Worm (Caenorhabditis elegans) whole organism, young adult: ENCODE data around the gene ZK1010.2.
A peak's percentile ranks its signal among the peaks of the same experiment; 100 is the strongest.

Source experiments
- B0035.1 ChIP-seq: sonication (generic microtip); optimal IDR thresholded peaks from 2 replicates; lab custom pipeline; 2016; ENCODE audit warnings: missing genetic modification characterization, mild to moderate bottlenecking, missing compliant biosample characterization, missing genotype, missing genetic modification reagents
- B0261.1 ChIP-seq: sonication (generic microtip); optimal IDR thresholded peaks from 2 replicates; lab custom pipeline; 2016; ENCODE audit warnings: mild to moderate bottlenecking, missing genetic modification characterization, moderate library complexity, missing compliant biosample characterization
- B0336.3 ChIP-seq: fragments of 200-800 bp; sonication (Bioruptor generic); IDR thresholded peaks from 2 replicates; pipeline ENCODE4 v1.3.6; 2022; ENCODE audit warnings: missing genetic modification characterization, missing compliant biosample characterization
- C06A6.2 ChIP-seq: fragments of 200-800 bp; sonication (Bioruptor generic); conservative IDR thresholded peaks from 2 replicates; pipeline ENCODE4 v1.3.6; 2022; ENCODE audit warnings: missing genetic modification characterization, missing compliant biosample characterization
- C17E4.6 ChIP-seq: fragments of 200-800 bp; sonication (Bioruptor generic); IDR thresholded peaks from 2 replicates; pipeline ENCODE4 v1.3.6; 2022; ENCODE audit warnings: missing genetic modification reagents, missing genetic modification characterization, missing compliant biosample characterization
- D2030.7 ChIP-seq: fragments of 200-800 bp; sonication (Bioruptor generic); IDR thresholded peaks from 2 replicates; pipeline ENCODE4 v1.3.6; 2022; ENCODE audit warnings: missing genetic modification reagents, missing genetic modification characterization, missing compliant biosample characterization
- F10E7.11 ChIP-seq: sonication (generic microtip); optimal IDR thresholded peaks from 2 replicates; lab custom pipeline; 2017; ENCODE audit warnings: mild to moderate bottlenecking, missing genetic modification characterization, moderate library complexity, missing compliant biosample characterization
- F39B2.1 ChIP-seq: fragments of 200-800 bp; sonication (Bioruptor generic); IDR thresholded peaks from 2 replicates; pipeline ENCODE4 v1.3.6; 2022; ENCODE audit warnings: missing genetic modification reagents, missing genetic modification characterization, missing compliant biosample characterization
- F49E8.2 ChIP-seq: sonication (generic microtip); optimal IDR thresholded peaks from 3 replicates; lab custom pipeline; 2017; ENCODE audit warnings: missing genetic modification characterization, mild to moderate bottlenecking, missing compliant biosample characterization, antibody characterized with exemption, moderate library complexity; ENCODE audit not compliant: insufficient read depth
- K11D2.4 ChIP-seq: fragments of 200-800 bp; sonication (Bioruptor generic); IDR thresholded peaks from 2 replicates; pipeline ENCODE4 v1.3.6; 2022; ENCODE audit warnings: missing genetic modification reagents, missing genetic modification characterization, missing compliant biosample characterization
- T26A5.8 ChIP-seq: sonication (generic microtip); optimal IDR thresholded peaks from 2 replicates; lab custom pipeline; 2016; ENCODE audit warnings: missing genetic modification characterization, missing compliant biosample characterization
- Y53G8AR.9 ChIP-seq: fragments of 200-800 bp; sonication (Bioruptor generic); conservative IDR thresholded peaks from 2 replicates; pipeline ENCODE4 v1.3.6; 2022; ENCODE audit warnings: missing genetic modification reagents, missing genetic modification characterization, missing compliant biosample characterization
- akir-1 ChIP-seq: fragments of 200-800 bp; sonication (Bioruptor generic); optimal IDR thresholded peaks from 2 replicates; lab custom pipeline; 2018; ENCODE audit warnings: mild to moderate bottlenecking, missing genetic modification characterization, moderate library complexity, missing compliant biosample characterization
- attf-6 ChIP-seq: fragments of 200-800 bp; sonication (Bioruptor generic); IDR thresholded peaks from 2 replicates; pipeline ENCODE4 v1.3.6; 2022; ENCODE audit warnings: missing genetic modification reagents, missing genetic modification characterization, missing compliant biosample characterization
- bed-1 ChIP-seq: fragments of 200-800 bp; sonication (Bioruptor generic); IDR thresholded peaks from 2 replicates; pipeline ENCODE4 v1.3.6; 2022; ENCODE audit warnings: missing genetic modification reagents, missing genetic modification characterization, missing compliant biosample characterization
- bed-2 ChIP-seq: fragments of 200-800 bp; sonication (Bioruptor generic); IDR thresholded peaks from 2 replicates; pipeline ENCODE4 v1.3.6; 2022; ENCODE audit warnings: missing genetic modification reagents, missing genetic modification characterization, missing compliant biosample characterization
- cebp-1 ChIP-seq, 2 experiments: fragments of 200-800 bp in 1 of 2; sonication (Bioruptor generic) in 1 of 2; sonication (generic microtip) in 1 of 2; IDR thresholded peaks in 1 of 2; optimal IDR thresholded peaks in 1 of 2; 2 replicates each; pipeline versions ENCODE4 v1.3.6 to Lab custom; 2017 to 2022; ENCODE audit warnings: missing compliant biosample characterization in 2 of 2, missing genetic modification characterization in 2 of 2, mild to moderate bottlenecking in 1 of 2, missing genetic modification reagents in 1 of 2, moderate library complexity in 1 of 2
- die-1 ChIP-seq: sonication (generic microtip); optimal IDR thresholded peaks from 2 replicates; lab custom pipeline; 2016; ENCODE audit warnings: missing genotype, mild to moderate bottlenecking, missing genetic modification characterization, missing compliant biosample characterization
- dox-1 ChIP-seq: fragments of 200-800 bp; sonication (Bioruptor generic); IDR thresholded peaks from 2 replicates; pipeline ENCODE4 v1.3.6; 2022; ENCODE audit warnings: missing genetic modification reagents, missing genetic modification characterization, missing compliant biosample characterization
- efl-1 ChIP-seq: fragments of 150-350 bp; optimal IDR thresholded peaks from 2 replicates; lab custom pipeline; 2014; ENCODE audit warnings: missing biosample characterization, missing genetic modification reagents, missing genetic modification characterization
- egl-18 ChIP-seq: fragments of 200-800 bp; sonication (Bioruptor generic); IDR thresholded peaks from 2 replicates; pipeline ENCODE4 v1.3.6; 2022; ENCODE audit warnings: missing genetic modification reagents, missing genetic modification characterization, missing compliant biosample characterization
- ekl-4 ChIP-seq: fragments of 200-800 bp; sonication (Bioruptor generic); IDR thresholded peaks from 2 replicates; pipeline ENCODE4 v1.3.6; 2022; ENCODE audit warnings: missing genetic modification reagents, missing genetic modification characterization, missing compliant biosample characterization
- him-1 ChIP-seq: sonication (generic microtip); optimal IDR thresholded peaks from 2 replicates; lab custom pipeline; 2016; ENCODE audit warnings: missing genotype, missing genetic modification reagents, missing genetic modification characterization, missing compliant biosample characterization
- hlh-26 ChIP-seq: fragments of 200-800 bp; sonication (Bioruptor generic); conservative IDR thresholded peaks from 2 replicates; pipeline ENCODE4 v1.3.6; 2022; ENCODE audit warnings: missing genetic modification reagents, missing genetic modification characterization, missing compliant biosample characterization
- lag-1 ChIP-seq: fragments of 200-800 bp; sonication (Bioruptor generic); IDR thresholded peaks from 2 replicates; pipeline ENCODE4 v1.3.6; 2022; ENCODE audit warnings: missing genetic modification reagents, missing genetic modification characterization, missing compliant biosample characterization
- let-526 ChIP-seq: fragments of 200-800 bp; sonication (Bioruptor generic); IDR thresholded peaks from 2 replicates; pipeline ENCODE4 v1.3.6; 2022; ENCODE audit warnings: missing genetic modification reagents, missing genetic modification characterization, missing compliant biosample characterization
- lin-40 ChIP-seq: sonication (generic microtip); optimal IDR thresholded peaks from 2 replicates; lab custom pipeline; 2016; ENCODE audit warnings: missing genetic modification characterization, mild to moderate bottlenecking, missing compliant biosample characterization, missing genotype, missing genetic modification reagents
- lin-54 ChIP-seq: fragments of 200-800 bp; sonication (Bioruptor generic); optimal IDR thresholded peaks from 2 replicates; lab custom pipeline; 2018; ENCODE audit warnings: mild to moderate bottlenecking, missing genetic modification characterization, missing compliant biosample characterization
- lsl-1 ChIP-seq: fragments of 200-800 bp; sonication (Bioruptor generic); optimal IDR thresholded peaks from 2 replicates; lab custom pipeline; 2018; ENCODE audit warnings: mild to moderate bottlenecking, missing genetic modification characterization, moderate library complexity, missing compliant biosample characterization
- madf-10 ChIP-seq: sonication (generic microtip); optimal IDR thresholded peaks from 2 replicates; lab custom pipeline; 2016; ENCODE audit warnings: mild to moderate bottlenecking, missing genetic modification characterization, missing compliant biosample characterization
- madf-8 ChIP-seq: fragments of 200-800 bp; sonication (Bioruptor generic); conservative IDR thresholded peaks from 2 replicates; pipeline ENCODE4 v1.3.6; 2022; ENCODE audit warnings: missing genetic modification reagents, missing genetic modification characterization, missing compliant biosample characterization
- mxl-1 ChIP-seq: sonication (generic microtip); optimal IDR thresholded peaks from 2 replicates; lab custom pipeline; 2016; ENCODE audit warnings: missing genetic modification characterization, missing compliant biosample characterization
- nfya-1 ChIP-seq: sonication (generic microtip); optimal IDR thresholded peaks from 2 replicates; lab custom pipeline; 2017; ENCODE audit warnings: antibody characterized with exemption, missing compliant biosample characterization, missing genetic modification characterization, borderline replicate concordance; ENCODE audit not compliant: insufficient read depth
- nfyb-1 ChIP-seq: fragments of 200-800 bp; sonication (Bioruptor generic); IDR thresholded peaks from 2 replicates; pipeline ENCODE4 v1.3.6; 2022; ENCODE audit warnings: missing genetic modification reagents, missing genetic modification characterization, missing compliant biosample characterization
- nhr-90 ChIP-seq: sonication (generic microtip); optimal IDR thresholded peaks from 2 replicates; lab custom pipeline; 2016; ENCODE audit warnings: missing genotype, mild to moderate bottlenecking, missing genetic modification characterization, missing compliant biosample characterization
- pbrm-1 ChIP-seq: fragments of 200-800 bp; sonication (Bioruptor generic); IDR thresholded peaks from 2 replicates; pipeline ENCODE4 v1.3.6; 2022; ENCODE audit warnings: missing genetic modification reagents, missing genetic modification characterization, missing compliant biosample characterization
- sdz-38 ChIP-seq: sonication (generic microtip); optimal IDR thresholded peaks from 2 replicates; lab custom pipeline; 2016; ENCODE audit warnings: missing genotype, missing genetic modification characterization, missing compliant biosample characterization
- sea-2 ChIP-seq: fragments of 200-800 bp; sonication (Bioruptor generic); IDR thresholded peaks from 2 replicates; pipeline ENCODE4 v1.3.6; 2022; ENCODE audit warnings: missing genetic modification characterization, missing compliant biosample characterization
- snpc-3.4 ChIP-seq: sonication (generic microtip); optimal IDR thresholded peaks from 2 replicates; lab custom pipeline; 2017; ENCODE audit warnings: missing genetic modification characterization, mild to moderate bottlenecking, missing compliant biosample characterization, antibody characterized with exemption, moderate library complexity, missing genotype, missing genetic modification reagents
- tbp1 ChIP-seq: fragments of 200-800 bp; sonication (Bioruptor generic); optimal IDR thresholded peaks from 2 replicates; lab custom pipeline; 2018; ENCODE audit warnings: mild to moderate bottlenecking, missing genetic modification characterization, missing compliant biosample characterization
- tlf-1 ChIP-seq: fragments of 200-800 bp; sonication (Bioruptor generic); optimal IDR thresholded peaks from 2 replicates; lab custom pipeline; 2018; ENCODE audit warnings: mild to moderate bottlenecking, missing genetic modification characterization, missing compliant biosample characterization
- zim-3 ChIP-seq: sonication (generic microtip); optimal IDR thresholded peaks from 2 replicates; lab custom pipeline; 2017; ENCODE audit warnings: mild to moderate bottlenecking, missing genetic modification characterization, moderate library complexity, missing compliant biosample characterization
- ztf-25 ChIP-seq: fragments of 200-800 bp; sonication (Bioruptor generic); IDR thresholded peaks from 2 replicates; pipeline ENCODE4 v1.3.6; 2022; ENCODE audit warnings: missing genetic modification reagents, missing genetic modification characterization, missing compliant biosample characterization
- ztf-6 ChIP-seq: fragments of 200-800 bp; sonication (Bioruptor generic); IDR thresholded peaks from 2 replicates; pipeline ENCODE4 v1.3.6; 2022; ENCODE audit warnings: missing genetic modification reagents, missing genetic modification characterization, missing compliant biosample characterization

Gene ZK1010.2

DNA sequence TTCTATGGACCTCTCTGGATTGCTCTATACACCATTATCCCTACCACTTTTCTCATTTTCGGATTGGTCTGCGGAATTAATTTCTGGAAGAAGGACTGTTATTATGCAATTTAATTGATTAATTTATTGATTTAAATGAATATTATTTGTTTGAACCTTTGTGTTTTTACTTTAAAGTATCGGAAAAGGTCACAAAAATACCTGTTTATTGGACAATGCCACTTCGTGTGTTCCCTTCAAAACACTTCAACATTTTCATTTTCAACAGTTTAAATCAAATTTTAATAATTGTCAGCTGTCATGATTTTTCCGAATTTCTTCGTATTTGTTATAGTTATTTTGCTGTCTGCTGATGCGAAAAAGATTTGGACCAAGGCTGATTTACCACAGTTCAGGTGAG is 13.3 kb upstream of the ZK1010.2 start, which contains the start of gene ZK1010.12 (continued):
- TF ChIP-seq D2030.7 (GFP tag; lab: Robert Waterston, UW) = no peak

DNA sequence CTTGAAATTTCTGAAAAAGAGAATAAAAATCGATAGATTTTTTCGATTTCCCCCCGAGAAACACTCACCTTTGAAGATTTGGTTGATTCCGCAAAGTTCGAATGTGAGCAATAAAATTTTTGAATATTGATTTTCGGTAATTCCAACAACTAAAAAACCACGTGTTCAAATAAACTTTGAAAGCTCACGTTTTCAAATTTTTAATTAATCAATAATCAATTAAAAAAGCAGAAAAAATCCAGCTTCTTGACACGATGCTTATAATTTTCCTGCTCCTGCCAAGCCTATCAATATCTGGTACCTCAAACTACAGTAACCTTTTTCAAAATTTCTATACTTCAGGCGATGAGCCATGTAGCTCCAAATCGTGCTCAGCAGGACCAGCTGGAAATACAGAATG is 9.8 kb upstream of the ZK1010.2 start, which contains the start of gene ZK1010.5:
Gene ZK1010.5, minus strand, starts transcription at position 101 of the 400 bp plus-strand sequence.
- TF ChIP-seq B0336.3 (GFP tag; lab: Robert Waterston, UW) (no peak), K11D2.4 (no peak), B0035.1 (tag; lab: Kevin White, UChicago) (no peak), nfyb-1 (GFP tag; lab: Robert Waterston, UW) (no peak), attf-6 (GFP tag; lab: Robert Waterston, UW) (no peak), madf-10 (no peak), pbrm-1 (GFP tag; lab: Robert Waterston, UW) (no peak), tlf-1 (GFP tag; lab: Kevin White, UChicago) (no peak), snpc-3.4 (no peak), bed-1 (GFP tag; lab: Robert Waterston, UW) (no peak), him-1 (no peak), F39B2.1 (GFP tag; lab: Robert Waterston, UW) (no peak), akir-1 (GFP tag; lab: Kevin White, UChicago) (no peak), dox-1 (GFP tag; lab: Robert Waterston, UW) (no peak)

DNA sequence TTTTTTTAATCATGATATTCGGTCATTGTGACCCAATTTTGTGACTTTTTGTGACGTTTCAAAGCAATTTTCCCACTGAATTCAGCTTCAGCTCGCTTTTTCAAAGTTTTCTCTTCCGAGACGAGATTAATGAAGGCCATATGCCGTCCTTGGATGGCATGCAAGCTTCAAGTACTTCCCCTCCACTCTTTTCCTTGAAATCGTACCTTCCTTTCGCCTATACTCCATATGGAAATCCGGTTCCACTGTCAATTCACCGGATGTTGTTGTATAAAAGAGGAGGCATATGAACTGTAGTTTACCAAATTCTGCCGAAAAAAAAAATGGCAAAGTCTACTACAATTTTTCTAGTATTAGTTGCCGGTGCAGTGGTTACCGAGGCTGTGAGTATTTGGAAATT is 3.1 kb upstream of the ZK1010.2 start, which contains the start of gene ZK1010.4:
Gene ZK1010.4, plus strand, starts transcription at position 301 of the 400 bp plus-strand sequence.
- TF ChIP-seq tbp1 (GFP tag; lab: Kevin White, UChicago) = no peak
- TF ChIP-seq B0261.1 (tag; lab: Kevin White, UChicago) = no peak
- no peak for TF ChIP-seq madf-8 (GFP tag; lab: Robert Waterston, UW)
- TF ChIP-seq nhr-90 (tag; lab: Kevin White, UChicago) = no peak
- no peak for TF ChIP-seq efl-1 (GFP tag; lab: Kevin White, UChicago)
- TF ChIP-seq attf-6 (GFP tag; lab: Robert Waterston, UW) = no peak
- no peak for TF ChIP-seq hlh-26
- no peak for TF ChIP-seq F49E8.2
- no peak for TF ChIP-seq F10E7.11
- no peak for TF ChIP-seq nfya-1
- TF ChIP-seq ztf-25 (GFP tag; lab: Robert Waterston, UW) = no peak
- TF ChIP-seq cebp-1 (GFP tag; IDR thresholded peaks at IDR 0.05; lab: Robert Waterston, UW) = no peak
- no peak for TF ChIP-seq cebp-1 (tag; optimal IDR thresholded peaks at IDR 0.05; lab: Kevin White, UChicago)
- no peak for TF ChIP-seq lin-40 (tag; lab: Kevin White, UChicago)
- TF ChIP-seq let-526 (GFP tag; lab: Robert Waterston, UW) = no peak
- no peak for TF ChIP-seq T26A5.8 (tag; lab: Kevin White, UChicago)
- no peak for TF ChIP-seq B0035.1 (tag; lab: Kevin White, UChicago)
- TF ChIP-seq, all 124 proteins: peak for 0

DNA sequence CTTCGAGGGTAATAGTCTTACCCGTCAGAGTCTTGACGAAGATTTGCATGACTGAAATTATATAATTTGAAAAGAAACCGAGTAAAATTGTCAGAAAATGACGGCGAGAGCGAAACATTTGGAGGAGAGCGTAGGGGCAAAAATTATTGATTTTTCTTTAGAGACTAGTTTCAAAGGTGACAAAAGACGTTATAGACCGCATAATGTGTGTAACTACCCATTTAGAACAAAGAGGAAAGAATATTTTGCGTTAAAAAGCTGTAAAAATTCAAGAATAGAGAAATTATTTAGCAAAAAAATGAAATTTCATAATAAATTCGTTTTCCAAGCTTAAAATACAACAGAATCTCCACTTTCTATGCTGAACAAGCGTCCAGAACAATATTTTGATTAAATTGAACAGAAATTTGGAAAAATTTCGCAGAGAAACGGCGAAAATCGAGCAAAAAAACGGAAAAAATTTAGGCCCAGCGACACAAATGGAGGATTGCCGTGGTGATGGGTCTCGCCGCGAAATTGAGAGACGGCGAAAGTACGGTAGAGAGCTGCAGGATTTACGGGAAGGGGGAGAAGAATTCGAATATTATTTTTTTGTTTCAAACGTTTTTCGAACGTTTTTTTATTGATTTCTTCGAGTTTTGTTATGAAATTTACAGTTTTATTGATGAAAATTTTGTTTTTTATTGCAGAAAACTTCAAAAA is 962 bp upstream of the ZK1010.2 start, which contains the start of the genes ubq-2 and frg-1:
Gene ubq-2, minus strand, starts transcription at position 51 of the 702 bp plus-strand sequence.
Gene frg-1, plus strand, starts transcription at position 690 of the 702 bp plus-strand sequence.
- TF ChIP-seq C06A6.2 (GFP tag; lab: Robert Waterston, UW) = no peak
- peak; percentile 36; the same call in 1 of the 2 replicates for TF ChIP-seq C17E4.6 (GFP tag; lab: Robert Waterston, UW)
- TF ChIP-seq lin-54 (GFP tag; lab: Kevin White, UChicago) = peak; percentile 89
- TF ChIP-seq mxl-1 (tag; lab: Kevin White, UChicago) = no peak
- TF ChIP-seq ekl-4 (GFP tag; lab: Robert Waterston, UW) = peak; percentile 67
- TF ChIP-seq Y53G8AR.9 (GFP tag; lab: Robert Waterston, UW) = peak; percentile 77
- no peak for TF ChIP-seq die-1 (tag; lab: Kevin White, UChicago)
- no peak for TF ChIP-seq sea-2 (GFP tag; lab: Robert Waterston, UW)
- TF ChIP-seq bed-2 (GFP tag; lab: Robert Waterston, UW) = no peak
- no peak for TF ChIP-seq zim-3 (tag; lab: Kevin White, UChicago)
- peak; percentile 96 for TF ChIP-seq lsl-1 (GFP tag; lab: Kevin White, UChicago)
- no peak for TF ChIP-seq sdz-38 (tag; lab: Kevin White, UChicago)
- TF ChIP-seq lag-1 = no peak
- TF ChIP-seq dox-1 (GFP tag; lab: Robert Waterston, UW) = peak; percentile 89
- TF ChIP-seq egl-18 = no peak
- no peak for TF ChIP-seq ztf-6 (GFP tag; lab: Robert Waterston, UW)
